Worm (Caenorhabditis elegans): ENCODE results near the gene rsp-1.

rsp-1 gene

ce11 chrII:11484600-11484999, 31.4 kb downstream of the rsp-1 start (continued):
- TF ChIP-seq ceh-88 (GFP tag; IDR thresholded peaks at IDR 0.05) (peak; percentile 60), egl-27 (tag; optimal IDR thresholded peaks at IDR 0.05) (peak in 1 of 2 experiments; percentile 25), nhr-237 (tag; optimal IDR thresholded peaks at IDR 0.05) (no peak), ceh-8 (GFP tag; optimal IDR thresholded peaks at IDR 0.05) (no peak), mdl-1 (tag; optimal IDR thresholded peaks at IDR 0.05) (peak in 1 of 2 experiments; percentile 85), lin-13 (GFP tag; optimal IDR thresholded peaks at IDR 0.05) (no peak), rnt-1 (tag; optimal IDR thresholded peaks at IDR 0.05) (peak; percentile 79), nhr-20 (tag; optimal IDR thresholded peaks at IDR 0.05) (peak; percentile 68), lin-14 (GFP tag; optimal IDR thresholded peaks at IDR 0.05) (no peak), tlp-1 (tag; optimal IDR thresholded peaks at IDR 0.05) (no peak), jun-1 (tag; optimal IDR thresholded peaks at IDR 0.05) (peak; percentile 63), snu-23 (GFP tag; optimal IDR thresholded peaks at IDR 0.05) (peak; percentile 85), ceh-63 (GFP tag; optimal IDR thresholded peaks at IDR 0.05) (no peak), tbx-2 (tag; optimal IDR thresholded peaks at IDR 0.05) (peak; percentile 54), nhr-28 (tag; optimal IDR thresholded peaks at IDR 0.05) (no peak), fkh-10 (GFP tag; optimal IDR thresholded peaks at IDR 0.05) (peak; percentile 40), nhr-12 (tag; optimal IDR thresholded peaks at IDR 0.05) (no peak), zag-1 (tag; optimal IDR thresholded peaks at IDR 0.05) (no peak), lin-39 (tag; optimal IDR thresholded peaks at IDR 0.05) (no peak), unc-98 (GFP tag; IDR thresholded peaks at IDR 0.05) (no peak), nhr-77 (tag; optimal IDR thresholded peaks at IDR 0.05) (peak; percentile 41), lin-35 (GFP tag; optimal IDR thresholded peaks at IDR 0.05) (peak; percentile 69 to 84), hpl-2 (GFP tag; optimal IDR thresholded peaks at IDR 0.05) (no peak), unc-86 (tag; optimal IDR thresholded peaks at IDR 0.05) (peak; percentile 16), elt-2 (tag; optimal IDR thresholded peaks at IDR 0.05) (peak; percentile 50), ceh-90 (tag; optimal IDR thresholded peaks at IDR 0.05) (no peak), aly-2 (tag; optimal IDR thresholded peaks at IDR 0.05) (peak; percentile 69), mep-1 (tag; optimal IDR thresholded peaks at IDR 0.05) (peak; percentile 85)

- no peak for TF ChIP-seq unc-62 (GFP tag; optimal IDR thresholded peaks at IDR 0.05)
- peak; percentile 4 for TF ChIP-seq snu-23 (GFP tag; optimal IDR thresholded peaks at IDR 0.05)
- TF ChIP-seq lin-14 (GFP tag; optimal IDR thresholded peaks at IDR 0.05), result peak; percentile 17
- no peak for TF ChIP-seq ama-1 (optimal IDR thresholded peaks at IDR 0.05)
- peak; percentile 67 for TF ChIP-seq nhr-85 (tag)
- peak in 1 of 2 experiments; percentile 7 for TF ChIP-seq lsy-2 (tag; optimal IDR thresholded peaks at IDR 0.05)
- TF ChIP-seq sox-4 (tag; optimal IDR thresholded peaks at IDR 0.05), result no peak
Observed at ce11 chrII:11485200-11485599, 32.0 kb downstream of the rsp-1 start, which contains the start of gene twk-5. Gene twk-5, minus strand, starts transcription at chrII:11485300.

DNA sequence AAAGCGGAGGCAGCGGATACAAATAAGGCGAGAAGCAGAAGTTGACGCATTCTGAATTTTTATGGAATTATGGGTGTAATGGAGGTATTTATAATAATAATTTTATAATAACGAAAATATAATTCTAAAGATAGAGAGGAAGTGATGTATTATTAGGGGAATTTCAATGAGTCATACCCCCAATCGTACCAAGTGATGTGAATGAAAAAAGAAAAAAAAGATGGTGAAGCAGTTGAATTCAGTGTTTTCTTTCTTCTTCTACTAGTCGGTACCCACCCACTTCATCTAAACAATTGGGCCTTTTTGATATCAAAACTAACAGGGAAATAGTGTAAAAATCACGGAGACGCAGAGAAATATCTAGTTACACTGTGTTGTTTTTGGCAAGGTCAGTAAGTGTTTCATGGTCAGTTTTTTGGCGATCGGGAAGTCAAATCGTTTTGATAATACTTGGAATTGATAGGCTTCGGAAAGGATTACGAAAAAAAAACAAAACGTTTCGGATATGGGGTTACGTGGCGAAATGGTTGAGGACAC, 33.6 kb downstream of the rsp-1 start, which contains the start of gene ttr-18:
ttr-18 (minus strand) TSS at position 51 of the 537 bp plus-strand sequence.
- TF ChIP-seq blmp-1 (tag; optimal IDR thresholded peaks at IDR 0.05) (peak; percentile 9), nhr-90 (tag; optimal IDR thresholded peaks at IDR 0.05; ENCODE audit: poor library complexity) (peak; percentile 16), snu-23 (GFP tag; optimal IDR thresholded peaks at IDR 0.05) (peak; percentile 39), Y116A8C.19 (tag; optimal IDR thresholded peaks at IDR 0.05; ENCODE audit: borderline replicate concordance) (no peak), elt-3 (tag; optimal IDR thresholded peaks at IDR 0.05) (peak in 1 of 6 experiments; percentile 40), nhr-20 (tag; optimal IDR thresholded peaks at IDR 0.05) (peak; percentile 28), unc-130 (tag; optimal IDR thresholded peaks at IDR 0.05) (no peak), lin-14 (GFP tag; optimal IDR thresholded peaks at IDR 0.05) (peak; percentile 58), nhr-85 (tag) (peak; percentile 77)

- TF ChIP-seq pqm-1 (tag; optimal IDR thresholded peaks at IDR 0.05) (no peak), unc-86 (tag; optimal IDR thresholded peaks at IDR 0.05) (no peak), C16A3.4 (tag; optimal IDR thresholded peaks at IDR 0.05) (no peak), nhr-77 (tag; optimal IDR thresholded peaks at IDR 0.05) (no peak), nhr-76 (tag; optimal IDR thresholded peaks at IDR 0.05) (no peak), alr-1 (tag; optimal IDR thresholded peaks at IDR 0.05; ENCODE audit: borderline replicate concordance) (no peak), ztf-11 (tag; optimal IDR thresholded peaks at IDR 0.05) (no peak), lin-39 (tag; optimal IDR thresholded peaks at IDR 0.05) (no peak), mep-1 (tag; optimal IDR thresholded peaks at IDR 0.05) (no peak), tlp-1 (tag; optimal IDR thresholded peaks at IDR 0.05) (no peak)
Observed at ce11 chrII:11487999-11488398, 34.8 kb downstream of the rsp-1 start, which contains the start of gene B0334.13. Gene B0334.13, plus strand, starts transcription at chrII:11488299.
